Worm (Caenorhabditis elegans) whole organism, early embryonic: ENCODE measurements around the gene C45G7.4.
A peak's percentile ranks its signal among the peaks of the same experiment; 100 is the strongest.

Experiments used
- B0310.2 ChIP-seq: sonication (generic microtip); optimal IDR thresholded peaks from 2 replicates; lab custom pipeline; 2016; ENCODE audit warnings: mild to moderate bottlenecking, missing genetic modification characterization, missing compliant biosample characterization
- F13C5.2 ChIP-seq: sonication (generic microtip); optimal IDR thresholded peaks from 2 replicates; lab custom pipeline; 2017; ENCODE audit warnings: mild to moderate bottlenecking, missing genetic modification characterization, inconsistent platforms, missing compliant biosample characterization
- aly-1 ChIP-seq: sonication (generic microtip); optimal IDR thresholded peaks from 2 replicates; lab custom pipeline; 2016; ENCODE audit warnings: missing genetic modification characterization, missing compliant biosample characterization
- ama-1 ChIP-seq: fragments of 150-350 bp; optimal IDR thresholded peaks from 2 replicates; lab custom pipeline; 2014
- ceh-13 ChIP-seq: fragments of 200-800 bp; sonication (Bioruptor generic); optimal IDR thresholded peaks from 2 replicates; lab custom pipeline; 2018; ENCODE audit warnings: mild to moderate bottlenecking, missing genetic modification characterization, missing compliant biosample characterization
- ceh-36 ChIP-seq: sonication (generic microtip); optimal IDR thresholded peaks from 2 replicates; lab custom pipeline; 2016; ENCODE audit warnings: missing genetic modification characterization, inconsistent platforms, missing compliant biosample characterization
- ets-7 ChIP-seq: sonication (generic microtip); optimal IDR thresholded peaks from 2 replicates; lab custom pipeline; 2016; ENCODE audit warnings: missing genotype, missing genetic modification characterization, missing compliant biosample characterization
- flt-1 ChIP-seq: fragments of 200-800 bp; sonication (Bioruptor generic); IDR thresholded peaks from 2 replicates; pipeline ENCODE4 v1.3.6; 2022; ENCODE audit warnings: missing genetic modification characterization, missing compliant biosample characterization
- hmbx-1 ChIP-seq: sonication (generic microtip); optimal IDR thresholded peaks from 2 replicates; lab custom pipeline; 2016; ENCODE audit warnings: mild to moderate bottlenecking, missing genetic modification characterization, missing compliant biosample characterization
- hmg-4 ChIP-seq: fragments of 200-800 bp; sonication (Bioruptor generic); optimal IDR thresholded peaks from 2 replicates; lab custom pipeline; 2018; ENCODE audit warnings: mild to moderate bottlenecking, missing genetic modification characterization, missing compliant biosample characterization
- hnd-1 ChIP-seq: sonication (generic microtip); optimal IDR thresholded peaks from 2 replicates; lab custom pipeline; 2016; ENCODE audit warnings: missing genetic modification characterization, missing compliant biosample characterization
- pes-1 ChIP-seq: fragments of 200-800 bp; sonication (Bioruptor generic); IDR thresholded peaks from 2 replicates; pipeline ENCODE4 v1.3.6; 2022; ENCODE audit warnings: missing genetic modification reagents, missing genetic modification characterization, missing compliant biosample characterization
- scrt-1 ChIP-seq: fragments of 200-800 bp; sonication (Bioruptor generic); IDR thresholded peaks from 2 replicates; pipeline ENCODE4 v1.3.6; 2022; ENCODE audit warnings: missing genetic modification characterization, missing compliant biosample characterization
- sea-1 ChIP-seq: fragments of 200-800 bp; sonication (Bioruptor generic); conservative IDR thresholded peaks from 2 replicates; pipeline ENCODE4 v1.3.6; 2022; ENCODE audit warnings: missing genetic modification characterization, missing compliant biosample characterization
- tbx-11 ChIP-seq: fragments of 200-800 bp; sonication (Bioruptor generic); IDR thresholded peaks from 2 replicates; pipeline ENCODE4 v1.3.6; 2022; ENCODE audit warnings: missing genetic modification characterization, missing compliant biosample characterization
- tbx-37 ChIP-seq: fragments of 200-800 bp; sonication (Bioruptor generic); conservative IDR thresholded peaks from 2 replicates; pipeline ENCODE4 v1.3.6; 2022; ENCODE audit warnings: missing genetic modification reagents, missing genetic modification characterization, missing compliant biosample characterization
- tra-4 ChIP-seq: sonication (generic microtip); optimal IDR thresholded peaks from 2 replicates; lab custom pipeline; 2017; ENCODE audit warnings: missing genetic modification characterization, missing compliant biosample characterization

Gene C45G7.4

DNA sequence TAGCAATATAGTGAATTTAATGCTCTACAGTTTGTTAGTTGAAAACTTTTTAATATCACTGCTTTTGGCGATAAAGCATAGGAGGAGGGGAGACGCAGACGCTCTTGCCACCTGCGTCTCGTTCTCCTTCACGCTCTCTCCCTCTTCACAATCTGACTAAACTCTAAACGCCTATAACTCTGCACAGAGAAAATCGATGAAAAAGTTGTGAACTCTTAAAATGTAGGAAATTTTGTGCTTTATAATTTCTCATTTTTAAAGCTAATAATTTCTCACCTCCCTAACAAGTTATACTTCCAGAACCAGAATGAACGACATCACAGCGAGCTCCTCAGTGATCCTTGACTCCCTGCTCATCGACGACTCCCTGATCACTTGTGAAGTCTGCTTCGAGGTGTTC, at the start of gene C45G7.4:
Gene C45G7.4, plus strand, starts transcription at position 301 of the 400 bp plus-strand sequence.
- TF ChIP-seq aly-1 (tag; lab: Kevin White, UChicago), result no peak
- TF ChIP-seq F13C5.2 (tag; lab: Kevin White, UChicago), result no peak
- TF ChIP-seq hmg-4 (GFP tag; lab: Kevin White, UChicago), result no peak
- TF ChIP-seq ceh-13 (GFP tag; lab: Kevin White, UChicago), result no peak
- no peak for TF ChIP-seq hmbx-1 (tag; lab: Kevin White, UChicago)
- no peak for TF ChIP-seq ets-7 (tag; lab: Kevin White, UChicago)
- TF ChIP-seq flt-1 (GFP tag; lab: Robert Waterston, UW), result no peak
- no peak for TF ChIP-seq scrt-1 (GFP tag; lab: Robert Waterston, UW)
- TF ChIP-seq sea-1 (GFP tag; lab: Robert Waterston, UW), result no peak
- no peak for TF ChIP-seq tra-4 (tag; lab: Kevin White, UChicago)
- TF ChIP-seq tbx-11, result no peak
- TF ChIP-seq tbx-37, result no peak
- TF ChIP-seq ceh-36 (tag; lab: Kevin White, UChicago), result no peak
- TF ChIP-seq pes-1, result no peak
- no peak for TF ChIP-seq ama-1
- no peak for TF ChIP-seq hnd-1 (tag; lab: Kevin White, UChicago)
- TF ChIP-seq B0310.2 (tag; lab: Kevin White, UChicago), result no peak

DNA sequence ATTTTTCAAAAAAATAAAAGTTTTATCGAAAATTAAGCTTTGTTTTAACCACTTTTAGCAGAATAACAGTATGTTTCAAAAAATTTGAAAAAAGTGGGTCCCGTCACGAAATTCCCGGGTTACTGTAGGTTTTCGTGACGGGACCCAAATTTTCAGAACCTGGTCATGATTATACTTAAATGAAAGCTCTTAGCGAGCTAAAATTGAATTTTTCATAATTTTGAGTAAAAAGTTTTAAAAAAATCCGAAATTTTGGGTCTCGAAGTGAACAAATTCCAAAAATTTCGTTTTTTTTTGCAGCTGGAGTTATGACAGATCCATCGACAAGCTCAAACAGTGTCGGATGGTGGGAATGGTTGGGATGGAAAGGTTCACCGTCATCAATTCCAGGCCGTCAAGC, 49.1 kb upstream of the C45G7.4 start, which contains the start of gene Y38F2AR.3:
Gene Y38F2AR.3, plus strand, starts transcription at position 301 of the 400 bp plus-strand sequence.
- TF ChIP-seq hmg-4 (GFP tag; lab: Kevin White, UChicago), result no peak
- TF ChIP-seq sea-1 (GFP tag; lab: Robert Waterston, UW), result no peak
- TF ChIP-seq F13C5.2 (tag; lab: Kevin White, UChicago), result no peak
- no peak for TF ChIP-seq ceh-36 (tag; lab: Kevin White, UChicago)
- no peak for TF ChIP-seq hmbx-1 (tag; lab: Kevin White, UChicago)
- no peak for TF ChIP-seq scrt-1 (GFP tag; lab: Robert Waterston, UW)
- TF ChIP-seq hnd-1 (tag; lab: Kevin White, UChicago), result no peak
- TF ChIP-seq tbx-37, result no peak
- no peak for TF ChIP-seq flt-1 (GFP tag; lab: Robert Waterston, UW)
- TF ChIP-seq ceh-13 (GFP tag; lab: Kevin White, UChicago), result no peak
- no peak for TF ChIP-seq B0310.2 (tag; lab: Kevin White, UChicago)
- no peak for TF ChIP-seq ets-7 (tag; lab: Kevin White, UChicago)
- TF ChIP-seq ama-1, result no peak
- no peak for TF ChIP-seq pes-1
- no peak for TF ChIP-seq tbx-11

DNA sequence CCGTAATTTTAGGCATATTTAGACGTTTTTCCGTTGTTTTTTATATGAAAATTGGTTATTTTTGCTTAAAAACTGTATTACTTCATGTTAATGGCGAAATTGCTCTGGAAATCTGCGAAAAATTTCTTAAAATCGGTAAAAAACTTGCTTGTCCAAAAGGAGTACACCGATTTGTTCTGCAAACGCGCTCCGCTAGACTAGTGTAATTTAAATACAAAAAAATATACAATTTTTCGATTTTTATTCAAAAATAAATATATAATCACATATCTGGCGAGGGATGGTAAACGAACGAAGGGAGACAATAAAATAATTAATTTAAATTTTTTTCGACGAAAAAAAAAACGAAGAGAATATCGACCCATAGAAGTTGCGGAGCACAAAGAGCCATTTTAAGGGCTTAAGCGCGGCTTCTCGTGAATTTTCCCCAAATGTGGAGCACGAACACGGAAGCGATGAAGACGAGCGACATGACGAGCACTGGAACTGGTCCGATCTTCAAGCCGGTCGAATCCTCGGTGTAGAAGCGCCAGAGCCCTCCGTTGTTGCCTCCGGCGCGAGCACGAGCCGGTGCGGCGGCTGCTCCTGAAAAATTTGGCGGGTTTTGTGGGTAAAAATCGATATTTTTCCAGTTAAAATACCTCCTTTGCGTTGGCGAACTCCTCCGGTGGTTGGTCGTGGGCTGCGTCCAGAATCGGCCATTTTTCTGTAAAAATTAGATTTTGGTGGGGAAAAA, 44.7 kb upstream of the C45G7.4 start, which contains the start of gene sec-61.B:
Gene sec-61.B, minus strand, starts transcription at position 706 of the 736 bp plus-strand sequence.
- TF ChIP-seq hnd-1 (tag; lab: Kevin White, UChicago), result no peak

DNA sequence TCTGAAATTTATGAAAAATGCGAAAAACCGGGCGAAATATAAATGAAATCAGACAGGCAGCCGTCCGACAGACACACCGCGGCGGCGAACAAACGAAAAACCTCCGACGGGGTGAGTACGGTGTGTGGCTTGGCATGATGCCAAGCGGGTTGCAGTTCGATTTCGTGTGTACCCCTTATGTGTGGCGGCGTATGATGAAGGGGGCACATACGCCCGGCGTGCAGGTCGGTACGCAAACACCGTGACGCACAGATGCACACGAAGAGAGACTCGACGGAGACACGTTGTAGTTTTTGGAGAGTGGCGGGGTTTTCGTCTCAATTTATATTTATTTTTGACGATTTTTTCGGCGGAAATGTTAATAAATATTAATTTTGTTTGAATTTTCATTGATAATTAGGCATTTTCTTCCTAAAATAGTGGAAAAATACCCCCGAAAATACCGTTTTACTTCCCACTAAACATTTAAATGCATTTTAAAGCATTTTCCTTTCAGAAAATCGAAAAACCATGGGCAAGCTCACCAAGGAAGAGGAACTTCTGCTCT, 43.8 kb upstream of the C45G7.4 start, which contains the start of gene trap-3:
Gene trap-3, plus strand, starts transcription at position 497 of the 547 bp plus-strand sequence.
- TF ChIP-seq B0310.2 (tag; lab: Kevin White, UChicago), result no peak
- TF ChIP-seq hnd-1 (tag; lab: Kevin White, UChicago), result no peak
- TF ChIP-seq scrt-1 (GFP tag; lab: Robert Waterston, UW), result no peak
- peak; percentile 43 for TF ChIP-seq tra-4 (tag; lab: Kevin White, UChicago)
- no peak for TF ChIP-seq ceh-36 (tag; lab: Kevin White, UChicago)
- peak; percentile 55 for TF ChIP-seq ets-7 (tag; lab: Kevin White, UChicago)
- 0 out of 2 replicates have a peak, but pooled peaks have one; percentile 53 for TF ChIP-seq sea-1 (GFP tag; lab: Robert Waterston, UW)
- TF ChIP-seq tbx-11, result peak; percentile 61
- TF ChIP-seq ceh-13 (GFP tag; lab: Kevin White, UChicago), result no peak
- TF ChIP-seq pes-1, result no peak; the same call in 1 of the 2 replicates
- peak; percentile 67 for TF ChIP-seq hmg-4 (GFP tag; lab: Kevin White, UChicago)
- TF ChIP-seq flt-1 (GFP tag; lab: Robert Waterston, UW), result 0 out of 2 replicates have a peak, but pooled peaks have one; percentile 22
- TF ChIP-seq hmbx-1 (tag; lab: Kevin White, UChicago), result no peak
- peak; percentile 49; the same call in 1 of the 2 replicates for TF ChIP-seq tbx-37
- no peak for TF ChIP-seq ama-1
- TF ChIP-seq aly-1 (tag; lab: Kevin White, UChicago), result no peak
- peak; percentile 90 for TF ChIP-seq F13C5.2 (tag; lab: Kevin White, UChicago)

DNA sequence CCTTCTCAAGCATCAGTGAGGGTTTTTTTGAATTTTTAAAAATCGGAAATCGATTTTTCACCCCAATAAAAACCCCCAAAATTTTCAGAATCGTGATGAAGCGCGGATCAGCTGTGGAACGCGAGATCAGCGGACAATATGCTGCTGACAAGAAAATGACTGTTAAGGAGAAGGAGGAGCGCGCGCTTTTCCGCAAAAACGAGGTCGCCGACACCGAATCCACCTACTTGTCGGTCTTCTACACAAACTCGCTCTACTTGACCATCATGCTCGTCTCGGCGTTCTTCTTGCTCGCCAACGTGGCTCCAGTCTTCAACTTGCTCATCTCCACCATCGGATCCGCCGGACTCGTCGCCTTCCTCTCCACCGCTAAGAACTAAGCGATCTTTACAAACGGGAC, 43.0 kb upstream of the C45G7.4 start:
- TF ChIP-seq ama-1 (no peak), aly-1 (tag; lab: Kevin White, UChicago) (no peak), B0310.2 (tag; lab: Kevin White, UChicago) (no peak), tbx-37 (no peak), tbx-11 (no peak)

DNA sequence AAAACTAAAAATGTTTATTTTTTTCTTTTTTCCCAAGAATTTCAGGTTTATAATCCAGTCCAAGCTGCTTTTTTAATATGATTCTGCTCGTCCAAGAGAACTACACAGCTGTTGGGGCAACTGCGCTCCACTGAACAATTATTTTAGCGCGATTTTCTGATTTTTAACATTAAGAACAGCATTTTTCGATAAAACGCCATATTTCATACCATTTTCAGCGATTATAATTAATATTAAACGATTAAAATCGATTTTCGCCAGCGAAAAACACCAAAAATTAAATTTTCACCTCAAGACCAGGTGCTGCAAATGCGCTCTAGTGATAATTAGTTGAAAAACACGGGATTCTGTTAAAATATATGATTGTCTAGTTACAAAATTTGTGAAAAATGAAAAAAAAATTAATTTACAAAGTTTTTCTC, 42.5 kb upstream of the C45G7.4 start:
- TF ChIP-seq ets-7 (tag; lab: Kevin White, UChicago), result no peak
- TF ChIP-seq F13C5.2 (tag; lab: Kevin White, UChicago), result no peak
- 0 out of 2 replicates have a peak, but pooled peaks have one; percentile 22 for TF ChIP-seq pes-1
- TF ChIP-seq hmbx-1 (tag; lab: Kevin White, UChicago), result peak; percentile 14
- TF ChIP-seq B0310.2 (tag; lab: Kevin White, UChicago), result peak; percentile 15

DNA sequence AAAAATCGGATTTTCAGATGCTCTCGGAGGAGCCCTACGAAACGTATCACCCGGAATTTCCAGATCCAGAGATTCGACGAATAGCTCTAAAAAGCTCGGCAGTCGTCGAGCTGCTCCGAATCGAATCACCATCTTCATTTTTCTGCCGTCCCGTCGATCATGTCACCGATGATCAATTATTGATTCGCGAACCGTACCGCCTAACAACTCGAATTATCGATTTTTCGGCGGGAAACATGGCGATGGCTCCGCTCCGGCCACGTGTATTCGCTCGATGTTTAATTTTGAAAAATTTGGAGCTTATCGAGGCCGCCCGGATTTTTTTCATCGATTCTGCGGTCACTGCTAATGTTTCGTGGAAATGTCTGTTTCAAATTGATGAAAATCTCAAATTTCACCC, 42.0 kb upstream of the C45G7.4 start, which contains the start of gene eri-5:
Gene eri-5, plus strand, starts transcription at position 18 of the 400 bp plus-strand sequence.
- TF ChIP-seq B0310.2 (tag; lab: Kevin White, UChicago), result no peak
- TF ChIP-seq ceh-36 (tag; lab: Kevin White, UChicago), result no peak
- no peak for TF ChIP-seq flt-1 (GFP tag; lab: Robert Waterston, UW)
- TF ChIP-seq hnd-1 (tag; lab: Kevin White, UChicago), result no peak
- TF ChIP-seq hmg-4 (GFP tag; lab: Kevin White, UChicago), result no peak
- TF ChIP-seq sea-1 (GFP tag; lab: Robert Waterston, UW), result no peak
